Worm (Caenorhabditis elegans): ENCODE data around the gene Y71H2AM.6.

Gene Y71H2AM.6

ce11 chrIII:2786740-2787139, 5.9 kb downstream of the Y71H2AM.6 start, which contains the start of gene nduc-2:
Gene nduc-2, plus strand, starts transcription at chrIII:2786852.
- no peak for TF ChIP-seq hnd-1 (tag; optimal IDR thresholded peaks at IDR 0.05)

ce11 chrIII:2787979-2788491, 7.2 kb downstream of the Y71H2AM.6 start, which contains the start of gene tbcc-1:
Gene tbcc-1, plus strand, starts transcription at chrIII:2788441.
- TF ChIP-seq tra-4 (tag; optimal IDR thresholded peaks at IDR 0.05) (no peak), hmbx-1 (tag; optimal IDR thresholded peaks at IDR 0.05) (no peak), F13C5.2 (tag; optimal IDR thresholded peaks at IDR 0.05) (no peak), B0310.2 (tag; optimal IDR thresholded peaks at IDR 0.05) (no peak), tbx-37 (GFP tag; conservative IDR thresholded peaks at IDR 0.05) (no peak), scrt-1 (GFP tag; IDR thresholded peaks at IDR 0.05) (no peak), hmg-4 (GFP tag; optimal IDR thresholded peaks at IDR 0.05) (no peak), ceh-36 (tag; optimal IDR thresholded peaks at IDR 0.05) (no peak), flt-1 (GFP tag; IDR thresholded peaks at IDR 0.05) (no peak), ama-1 (optimal IDR thresholded peaks at IDR 0.05) (no peak), tbx-11 (GFP tag; IDR thresholded peaks at IDR 0.05) (no peak)

ce11 chrIII:2794057-2794456, 13.2 kb downstream of the Y71H2AM.6 start:
- TF ChIP-seq tbx-11 (GFP tag; IDR thresholded peaks at IDR 0.05) (no peak), hmbx-1 (tag; optimal IDR thresholded peaks at IDR 0.05) (no peak), tra-4 (tag; optimal IDR thresholded peaks at IDR 0.05) (no peak), sea-1 (GFP tag; conservative IDR thresholded peaks at IDR 0.05) (no peak), ceh-13 (GFP tag; optimal IDR thresholded peaks at IDR 0.05) (no peak), ceh-36 (tag; optimal IDR thresholded peaks at IDR 0.05) (no peak), ets-7 (tag; optimal IDR thresholded peaks at IDR 0.05) (no peak), tbx-37 (GFP tag; conservative IDR thresholded peaks at IDR 0.05) (no peak), ama-1 (optimal IDR thresholded peaks at IDR 0.05) (no peak), scrt-1 (GFP tag; IDR thresholded peaks at IDR 0.05) (no peak), pes-1 (GFP tag; IDR thresholded peaks at IDR 0.05) (no peak), B0310.2 (tag; optimal IDR thresholded peaks at IDR 0.05) (no peak), aly-1 (tag; optimal IDR thresholded peaks at IDR 0.05) (no peak), F13C5.2 (tag; optimal IDR thresholded peaks at IDR 0.05) (no peak), flt-1 (GFP tag; IDR thresholded peaks at IDR 0.05) (no peak), hnd-1 (tag; optimal IDR thresholded peaks at IDR 0.05) (no peak), hmg-4 (GFP tag; optimal IDR thresholded peaks at IDR 0.05) (no peak)

ce11 chrIII:2795442-2796023, 14.7 kb downstream of the Y71H2AM.6 start:
- no peak for TF ChIP-seq sea-1 (GFP tag; conservative IDR thresholded peaks at IDR 0.05)
- TF ChIP-seq ceh-36 (tag; optimal IDR thresholded peaks at IDR 0.05), result no peak
- TF ChIP-seq hmbx-1 (tag; optimal IDR thresholded peaks at IDR 0.05), result no peak
- no peak for TF ChIP-seq pes-1 (GFP tag; IDR thresholded peaks at IDR 0.05)
- TF ChIP-seq aly-1 (tag; optimal IDR thresholded peaks at IDR 0.05), result no peak

- TF ChIP-seq tbx-11 (GFP tag; IDR thresholded peaks at IDR 0.05) (no peak), tbx-37 (GFP tag; conservative IDR thresholded peaks at IDR 0.05) (no peak), pes-1 (GFP tag; IDR thresholded peaks at IDR 0.05) (no peak), ceh-36 (tag; optimal IDR thresholded peaks at IDR 0.05) (no peak), hmbx-1 (tag; optimal IDR thresholded peaks at IDR 0.05) (no peak)
Measured at ce11 chrIII:2800743-2801142, 19.9 kb downstream of the Y71H2AM.6 start.

- TF ChIP-seq hmbx-1 (tag; optimal IDR thresholded peaks at IDR 0.05), result no peak
- no peak for TF ChIP-seq sea-1 (GFP tag; conservative IDR thresholded peaks at IDR 0.05)
- TF ChIP-seq flt-1 (GFP tag; IDR thresholded peaks at IDR 0.05), result no peak
- TF ChIP-seq B0310.2 (tag; optimal IDR thresholded peaks at IDR 0.05), result no peak
- no peak for TF ChIP-seq ets-7 (tag; optimal IDR thresholded peaks at IDR 0.05)
- no peak for TF ChIP-seq aly-1 (tag; optimal IDR thresholded peaks at IDR 0.05)
- no peak for TF ChIP-seq ama-1 (optimal IDR thresholded peaks at IDR 0.05)
- TF ChIP-seq hnd-1 (tag; optimal IDR thresholded peaks at IDR 0.05), result no peak
- TF ChIP-seq pes-1 (GFP tag; IDR thresholded peaks at IDR 0.05), result no peak
- TF ChIP-seq ceh-13 (GFP tag; optimal IDR thresholded peaks at IDR 0.05), result no peak
- no peak for TF ChIP-seq tbx-37 (GFP tag; conservative IDR thresholded peaks at IDR 0.05)
- no peak for TF ChIP-seq hmg-4 (GFP tag; optimal IDR thresholded peaks at IDR 0.05)
- no peak for TF ChIP-seq tra-4 (tag; optimal IDR thresholded peaks at IDR 0.05)
- TF ChIP-seq scrt-1 (GFP tag; IDR thresholded peaks at IDR 0.05), result no peak
Measured at ce11 chrIII:2801800-2802515, 21.1 kb downstream of the Y71H2AM.6 start, which contains the start of the genes twk-45 and Y71H2AM.25. Gene twk-45, minus strand, starts transcription at chrIII:2801900. Gene Y71H2AM.25, plus strand, starts transcription at chrIII:2802465.

ce11 chrIII:2804461-2804860, 23.6 kb downstream of the Y71H2AM.6 start:
- TF ChIP-seq B0310.2 (tag; optimal IDR thresholded peaks at IDR 0.05), result no peak
- TF ChIP-seq tbx-37 (GFP tag; conservative IDR thresholded peaks at IDR 0.05), result no peak
- TF ChIP-seq ceh-13 (GFP tag; optimal IDR thresholded peaks at IDR 0.05), result no peak
- no peak for TF ChIP-seq F13C5.2 (tag; optimal IDR thresholded peaks at IDR 0.05)
- TF ChIP-seq ets-7 (tag; optimal IDR thresholded peaks at IDR 0.05), result no peak

ce11 chrIII:2805084-2805483, 24.2 kb downstream of the Y71H2AM.6 start, which contains the start of gene Y71H2AM.3:
Gene Y71H2AM.3, plus strand, starts transcription at chrIII:2805430.
- TF ChIP-seq B0310.2 (tag; optimal IDR thresholded peaks at IDR 0.05) (no peak), aly-1 (tag; optimal IDR thresholded peaks at IDR 0.05) (no peak), F13C5.2 (tag; optimal IDR thresholded peaks at IDR 0.05) (peak; percentile 22), hnd-1 (tag; optimal IDR thresholded peaks at IDR 0.05) (no peak)

Measured in whole organism, early embryonic.